Fruit fly (Drosophila melanogaster) whole organism, embryonic: Measurements from ENCODE around the gene CG12995.

ENCODE experiments used
- Ada2b ChIP-seq: fragments of 200-800 bp; sonication (Bioruptor generic); IDR thresholded peaks from 2 replicates; pipeline ENCODE4 v1.3.6; 2022; ENCODE audit warnings: missing biosample characterization, missing genetic modification characterization
- Blimp-1 ChIP-seq: fragments of 200-800 bp; sonication (Bioruptor generic); optimal IDR thresholded peaks from 3 replicates; lab custom pipeline; 2018; ENCODE audit warnings: missing biosample characterization, missing genetic modification characterization, mild to moderate bottlenecking, moderate library complexity, missing genetic modification reagents
- CG10267 ChIP-seq: fragments of 200-800 bp; sonication (Bioruptor generic); optimal IDR thresholded peaks from 2 replicates; lab custom pipeline; 2018; ENCODE audit warnings: missing biosample characterization, mild to moderate bottlenecking, missing genetic modification characterization, moderate library complexity
- CG10366 ChIP-seq: fragments of 200-800 bp; sonication (Bioruptor generic); IDR thresholded peaks from 2 replicates; pipeline ENCODE4 v1.3.6; 2022; ENCODE audit warnings: missing biosample characterization, missing genetic modification characterization
- CG10431 ChIP-seq: fragments of 200-800 bp; sonication (Bioruptor generic); optimal IDR thresholded peaks from 3 replicates; lab custom pipeline; 2018; ENCODE audit warnings: missing biosample characterization, mild to moderate bottlenecking, missing genetic modification characterization
- CG12659 ChIP-seq: fragments of 200-800 bp; sonication (Bioruptor generic); optimal IDR thresholded peaks from 3 replicates; lab custom pipeline; 2017; ENCODE audit warnings: mild to moderate bottlenecking, missing biosample characterization, missing genetic modification reagents, missing genetic modification characterization
- CG14965 ChIP-seq: fragments of 200-800 bp; sonication (Bioruptor generic); optimal IDR thresholded peaks from 2 replicates; lab custom pipeline; 2016; ENCODE audit warnings: missing biosample characterization, missing genetic modification characterization, borderline replicate concordance
- CG15479 ChIP-seq: fragments of 200-800 bp; sonication (Bioruptor generic); optimal IDR thresholded peaks from 3 replicates; lab custom pipeline; 2019; ENCODE audit warnings: missing biosample characterization, mild to moderate bottlenecking, missing genetic modification characterization, moderate library complexity
- CG17359 ChIP-seq: fragments of 200-800 bp; sonication (Bioruptor generic); optimal IDR thresholded peaks from 3 replicates; lab custom pipeline; 2018; ENCODE audit warnings: missing biosample characterization, mild to moderate bottlenecking, missing genetic modification characterization, moderate library complexity
- CG2712 ChIP-seq: fragments of 200-800 bp; optimal IDR thresholded peaks from 3 replicates; lab custom pipeline; 2019; ENCODE audit warnings: missing biosample characterization, mild to moderate bottlenecking, missing genetic modification characterization, moderate library complexity
- CG31441 ChIP-seq: fragments of 200-800 bp; sonication (Bioruptor generic); IDR thresholded peaks from 2 replicates; pipeline ENCODE4 v1.3.6; 2022; ENCODE audit warnings: missing biosample characterization, missing genetic modification characterization
- CG32532 ChIP-seq: fragments of 200-800 bp; sonication (Bioruptor generic); IDR thresholded peaks from 2 replicates; pipeline ENCODE4 v1.3.6; 2022; ENCODE audit warnings: missing biosample characterization, missing genetic modification characterization
- CG32772 ChIP-seq: fragments of 200-800 bp; sonication (Bioruptor generic); IDR thresholded peaks from 2 replicates; pipeline ENCODE4 v1.3.6; 2022; ENCODE audit warnings: missing biosample characterization, missing genetic modification characterization
- CG33557 ChIP-seq: fragments of 200-800 bp; sonication (Bioruptor generic); optimal IDR thresholded peaks from 2 replicates; lab custom pipeline; 2019; ENCODE audit warnings: missing biosample characterization, mild to moderate bottlenecking, missing genetic modification characterization, moderate library complexity
- CG3847 ChIP-seq: fragments of 200-800 bp; sonication (Bioruptor generic); IDR thresholded peaks from 2 replicates; pipeline ENCODE4 v1.3.6; 2022; ENCODE audit warnings: missing biosample characterization, missing genetic modification characterization
- CG42726 ChIP-seq: fragments of 200-800 bp; sonication (Bioruptor generic); IDR thresholded peaks from 2 replicates; pipeline ENCODE4 v1.3.6; 2022; ENCODE audit warnings: missing biosample characterization, missing genetic modification characterization; ENCODE audit not compliant: partially characterized antibody
- CG4424 ChIP-seq: fragments of 200-800 bp; sonication (Bioruptor generic); optimal IDR thresholded peaks from 3 replicates; lab custom pipeline; 2016; ENCODE audit warnings: missing biosample characterization, missing genetic modification characterization
- CG7839 ChIP-seq: fragments of 200-800 bp; sonication (Bioruptor generic); optimal IDR thresholded peaks from 3 replicates; lab custom pipeline; 2018; ENCODE audit warnings: missing biosample characterization, mild to moderate bottlenecking, missing genetic modification characterization, moderate library complexity
- CG8290 ChIP-seq, 3 experiments: fragments of 200-800 bp; sonication (Bioruptor generic); optimal IDR thresholded peaks; 2 replicates each; lab custom pipeline; 2016 to 2019; ENCODE audit warnings: missing biosample characterization in 3 of 3, missing genetic modification characterization in 3 of 3, mild to moderate bottlenecking in 2 of 3, moderate library complexity in 1 of 3
- CG8478 ChIP-seq: fragments of >200 bp; optimal IDR thresholded peaks from 2 replicates; lab custom pipeline; 2018
- CG9609 ChIP-seq: fragments of 200-800 bp; sonication (Bioruptor generic); optimal IDR thresholded peaks from 3 replicates; lab custom pipeline; 2016; ENCODE audit warnings: missing biosample characterization, missing genetic modification characterization
- CHES-1-like ChIP-seq: fragments of 200-800 bp; sonication (Bioruptor generic); optimal IDR thresholded peaks from 2 replicates; lab custom pipeline; 2016; ENCODE audit warnings: missing biosample characterization, missing genetic modification characterization
- Dip2 ChIP-seq: fragments of 200-800 bp; sonication (Bioruptor generic); IDR thresholded peaks from 2 replicates; pipeline ENCODE4 v1.3.6; 2022; ENCODE audit warnings: missing biosample characterization, missing genetic modification characterization
- Ets65A ChIP-seq: fragments of 200-800 bp; sonication (Bioruptor generic); peaks from one replicate; lab custom pipeline; 2016; ENCODE audit warnings: missing biosample characterization, missing genetic modification characterization
- Ets97D ChIP-seq: fragments of 200-800 bp; sonication (Bioruptor generic); optimal IDR thresholded peaks from 3 replicates; lab custom pipeline; 2016; ENCODE audit warnings: missing biosample characterization, missing genetic modification characterization
- Fer1 ChIP-seq: fragments of 200-800 bp; sonication (Bioruptor generic); optimal IDR thresholded peaks from 2 replicates; lab custom pipeline; 2017; ENCODE audit warnings: missing biosample characterization, mild to moderate bottlenecking, missing genetic modification characterization
- HLH3B ChIP-seq: fragments of 200-800 bp; sonication (Bioruptor generic); IDR thresholded peaks from 2 replicates; pipeline ENCODE4 v1.3.6; 2022; ENCODE audit warnings: missing biosample characterization, missing genetic modification characterization
- HmgD ChIP-seq: fragments of 200-800 bp; sonication (Bioruptor generic); optimal IDR thresholded peaks from 3 replicates; lab custom pipeline; 2016; ENCODE audit warnings: missing biosample characterization, missing genetic modification characterization
- MESR4 ChIP-seq: fragments of 200-800 bp; sonication (Bioruptor generic); optimal IDR thresholded peaks from 2 replicates; lab custom pipeline; 2018; ENCODE audit warnings: missing biosample characterization, mild to moderate bottlenecking, missing genetic modification characterization, moderate library complexity
- Six4 ChIP-seq: fragments of 200-800 bp; sonication (Bioruptor generic); optimal IDR thresholded peaks from 2 replicates; lab custom pipeline; 2016; ENCODE audit warnings: missing biosample characterization, missing genetic modification characterization
- ase ChIP-seq: fragments of 200-800 bp; sonication (Bioruptor generic); IDR thresholded peaks from 3 replicates; pipeline ENCODE4 v1.3.6; 2022; ENCODE audit warnings: missing biosample characterization, missing genetic modification characterization
- cad ChIP-seq: fragments of >200 bp; optimal IDR thresholded peaks from 2 replicates; lab custom pipeline; 2017; ENCODE audit warnings: missing biosample characterization, missing genetic modification characterization
- cg ChIP-seq: fragments of 200-800 bp; sonication (Bioruptor generic); optimal IDR thresholded peaks from 3 replicates; lab custom pipeline; 2019; ENCODE audit warnings: missing biosample characterization, mild to moderate bottlenecking, missing genetic modification characterization, moderate library complexity
- crp ChIP-seq, 2 experiments: fragments of 200-800 bp; sonication (Bioruptor generic); optimal IDR thresholded peaks; 2 replicates in 1 of 2; 3 replicates in 1 of 2; lab custom pipeline; 2017; ENCODE audit warnings: missing biosample characterization in 2 of 2, missing genetic modification characterization in 2 of 2, mild to moderate bottlenecking in 1 of 2, moderate library complexity in 1 of 2
- eyg ChIP-seq: fragments of 200-800 bp; sonication (Bioruptor generic); optimal IDR thresholded peaks from 3 replicates; lab custom pipeline; 2016; ENCODE audit warnings: missing biosample characterization, missing genetic modification characterization
- grau ChIP-seq: fragments of 200-800 bp; optimal IDR thresholded peaks from 3 replicates; lab custom pipeline; 2019; ENCODE audit warnings: missing biosample characterization, mild to moderate bottlenecking, missing genetic modification characterization, moderate library complexity
- hth ChIP-seq: fragments of >200 bp; optimal IDR thresholded peaks from 2 replicates; lab custom pipeline; 2017; ENCODE audit warnings: inconsistent platforms
- insv ChIP-seq, 2 experiments: fragments of 200-800 bp; sonication (Bioruptor generic); optimal IDR thresholded peaks; 3 replicates each; lab custom pipeline; 2016 to 2018; ENCODE audit warnings: missing biosample characterization in 2 of 2, missing genetic modification characterization in 2 of 2
- lola ChIP-seq, 3 experiments: fragments of >200 bp in 2 of 3; fragments of 200-800 bp in 1 of 3; sonication (Bioruptor generic) in 1 of 3; optimal IDR thresholded peaks; 2 replicates each; lab custom pipeline; 2017 to 2019; ENCODE audit warnings: missing biosample characterization in 3 of 3, missing genetic modification characterization in 3 of 3, mild to moderate bottlenecking in 1 of 3, moderate library complexity in 1 of 3
- nmo ChIP-seq: fragments of 200-800 bp; sonication (Bioruptor generic); optimal IDR thresholded peaks from 2 replicates; lab custom pipeline; 2018; ENCODE audit warnings: missing biosample characterization, mild to moderate bottlenecking, missing genetic modification characterization, moderate library complexity
- pan ChIP-seq, 4 experiments: fragments of >200 bp in 3 of 4; fragments of 200-800 bp in 1 of 4; sonication (Bioruptor generic) in 1 of 4; optimal IDR thresholded peaks in 3 of 4; IDR thresholded peaks in 1 of 4; 2 replicates each; pipeline versions ENCODE4 v1.3.6 to Lab custom; 2017 to 2022; ENCODE audit warnings: missing biosample characterization in 2 of 4, missing genetic modification characterization in 2 of 4, mixed read lengths in 1 of 4
- pzg ChIP-seq: fragments of 200-800 bp; sonication (Bioruptor generic); optimal IDR thresholded peaks from 3 replicates; lab custom pipeline; 2018; ENCODE audit warnings: missing biosample characterization, mild to moderate bottlenecking, missing genetic modification characterization, moderate library complexity
- sna ChIP-seq: fragments of 200-800 bp; sonication (Bioruptor generic); IDR thresholded peaks from 2 replicates; pipeline ENCODE4 v1.3.6; 2022; ENCODE audit warnings: missing biosample characterization, missing genetic modification characterization; ENCODE audit not compliant: partially characterized antibody
- ssp ChIP-seq: fragments of 200-800 bp; sonication (Bioruptor generic); IDR thresholded peaks from 2 replicates; pipeline ENCODE4 v1.3.6; 2022; ENCODE audit warnings: missing biosample characterization, missing genetic modification characterization
- stwl ChIP-seq: fragments of 200-800 bp; sonication (Bioruptor generic); optimal IDR thresholded peaks from 3 replicates; lab custom pipeline; 2018; ENCODE audit warnings: missing biosample characterization, mild to moderate bottlenecking, missing genetic modification characterization, moderate library complexity
- sug ChIP-seq: fragments of 200-800 bp; optimal IDR thresholded peaks from 2 replicates; lab custom pipeline; 2019; ENCODE audit warnings: missing biosample characterization, mild to moderate bottlenecking, missing genetic modification characterization, moderate library complexity
- tgo ChIP-seq: fragments of 200-800 bp; sonication (Bioruptor generic); IDR thresholded peaks from 3 replicates; pipeline ENCODE4 v1.3.6; 2022; ENCODE audit warnings: missing biosample characterization, missing genetic modification characterization
- tin ChIP-seq: fragments of 200-800 bp; sonication (Bioruptor generic); optimal IDR thresholded peaks from 3 replicates; lab custom pipeline; 2016; ENCODE audit warnings: missing biosample characterization, missing genetic modification characterization

The CG12995 gene

dm6 chrX:17175558-17176189, 34.1 kb downstream of the CG12995 start (continued):
- TF ChIP-seq CG8478 (lab: Kevin White, UChicago) (no peak), CG8290 (GFP tag; optimal IDR thresholded peaks at IDR 0.05; lab: Kevin White, UChicago) (peak; percentile 61), CG8290 (tag; optimal IDR thresholded peaks at IDR 0.05; lab: Kevin White, UChicago) (peak; percentile 38 to 74), tin (GFP tag; lab: Kevin White, UChicago) (peak; percentile 21), Ada2b (no peak), CG2712 (peak; percentile 34), Dip2 (GFP tag; lab: Robert Waterston, UW) (peak; percentile 53; the same call in 1 of the 2 replicates), CG14965 (GFP tag; lab: Kevin White, UChicago) (no peak), pzg (GFP tag; lab: Kevin White, UChicago) (peak; percentile 0), sna (GFP tag; lab: Robert Waterston, UW) (no peak), cad (GFP tag; lab: Kevin White, UChicago) (no peak), ase (no peak), MESR4 (GFP tag; lab: Kevin White, UChicago) (no peak), tgo (no peak), ssp (GFP tag; lab: Robert Waterston, UW) (peak; percentile 17; the same call in 1 of the 2 replicates), Ets65A (GFP tag; lab: Kevin White, UChicago) (peak; percentile 90), CG42726 (peak; percentile 58; the same call in 1 of the 2 replicates), nmo (GFP tag; lab: Kevin White, UChicago) (peak; percentile 13), cg (no peak), HmgD (peak; percentile 8), Six4 (no peak), lola (GFP tag; optimal IDR thresholded peaks at IDR 0.05; lab: Kevin White, UChicago) (peak in 1 of 3 experiments; percentile 7), CG33557 (peak; percentile 17), eyg (GFP tag; lab: Kevin White, UChicago) (no peak), insv (GFP tag; optimal IDR thresholded peaks at IDR 0.05; lab: Kevin White, UChicago) (peak in 1 of 2 experiments; percentile 27), pan (optimal IDR thresholded peaks at IDR 0.05; lab: Kevin White, UChicago) (no peak), pan (GFP tag; optimal IDR thresholded peaks at IDR 0.05 in 1 of 2, IDR thresholded peaks at IDR 0.05 in 1 of 2) (peak in 1 of 2 experiments; percentile 32), CG9609 (GFP tag; lab: Kevin White, UChicago) (peak; percentile 3), CG4424 (GFP tag; lab: Kevin White, UChicago) (peak; percentile 9), Blimp-1 (peak; percentile 8), Fer1 (GFP tag; lab: Kevin White, UChicago) (no peak), CG10366 (GFP tag; lab: Robert Waterston, UW) (peak; percentile 40; the same call in 1 of the 2 replicates), CG17359 (tag; lab: Kevin White, UChicago) (peak; percentile 32), hth (no peak), CG32772 (GFP tag; lab: Robert Waterston, UW) (peak; percentile 30; the same call in 1 of the 2 replicates), CG3847 (GFP tag; lab: Robert Waterston, UW) (peak; percentile 21; the same call in 1 of the 2 replicates), CG31441 (GFP tag; lab: Robert Waterston, UW) (0 out of 2 replicates have a peak, but pooled peaks have one; percentile 14), CG32532 (GFP tag; lab: Robert Waterston, UW) (peak; percentile 74), CG15479 (GFP tag; lab: Kevin White, UChicago) (no peak), CHES-1-like (GFP tag; lab: Kevin White, UChicago) (no peak), CG10431 (GFP tag; lab: Kevin White, UChicago) (no peak), CG7839 (tag; lab: Kevin White, UChicago) (peak; percentile 27), crp (GFP tag; optimal IDR thresholded peaks at IDR 0.05; lab: Kevin White, UChicago) (no peak), HLH3B (GFP tag; lab: Robert Waterston, UW) (peak; percentile 22; the same call in 1 of the 2 replicates), grau (peak; percentile 37), Ets97D (GFP tag; lab: Kevin White, UChicago) (peak; percentile 1), CG10267 (tag; lab: Kevin White, UChicago) (peak; percentile 41), stwl (tag; lab: Kevin White, UChicago) (peak; percentile 28), sug (peak; percentile 11), CG12659 (GFP tag; lab: Kevin White, UChicago) (peak; percentile 28)
